Fruit fly (Drosophila melanogaster) whole organism, adult: ENCODE measurements around the gene Hs6st.

Experiments
- CG33017 ChIP-seq: fragments of 200-800 bp; sonication (Bioruptor generic); optimal IDR thresholded peaks from 2 replicates; lab custom pipeline; 2018; ENCODE audit warnings: missing biosample characterization, mild to moderate bottlenecking, missing genetic modification characterization, moderate library complexity
- bab1 ChIP-seq: fragments of 200-800 bp; sonication (Bioruptor generic); optimal IDR thresholded peaks from 3 replicates; lab custom pipeline; 2019; ENCODE audit warnings: missing biosample characterization, mild to moderate bottlenecking, missing genetic modification characterization, moderate library complexity
- cnc ChIP-seq, 2 experiments: fragments of >200 bp; optimal IDR thresholded peaks; 2 replicates each; lab custom pipeline; 2017
- pad ChIP-seq: fragments of 200-800 bp; sonication (Bioruptor generic); optimal IDR thresholded peaks from 3 replicates; lab custom pipeline; 2017; ENCODE audit warnings: missing biosample characterization, missing genetic modification characterization, mild to moderate bottlenecking, moderate library complexity, missing genetic modification reagents
- tj ChIP-seq: fragments of 200-800 bp; sonication (Bioruptor generic); optimal IDR thresholded peaks from 3 replicates; lab custom pipeline; 2017; ENCODE audit warnings: missing biosample characterization, mild to moderate bottlenecking, missing genetic modification characterization, moderate library complexity

- TF ChIP-seq CG33017 (tag; lab: Kevin White, UChicago) (no peak), pad (GFP tag; lab: Kevin White, UChicago) (no peak), tj (no peak), bab1 (no peak), cnc (optimal IDR thresholded peaks at IDR 0.05; lab: Kevin White, UChicago) (no peak)
Observed at dm6 chr3R:19938941-19939587, 69.2 kb downstream of the Hs6st start.
